Worm (Caenorhabditis elegans) whole organism, L1 larva: ENCODE measurements around the gene F44E2.4.
A peak's percentile ranks its signal among the peaks of the same experiment; 100 is the strongest.

Source experiments
- C16A3.4 ChIP-seq: fragments of 150-350 bp; optimal IDR thresholded peaks from 2 replicates; lab custom pipeline; 2014; ENCODE audit warnings: missing biosample characterization, missing genetic modification characterization
- Y116A8C.19 ChIP-seq: sonication (generic microtip); optimal IDR thresholded peaks from 2 replicates; lab custom pipeline; 2016; ENCODE audit warnings: missing compliant biosample characterization, missing genetic modification characterization, borderline replicate concordance
- aly-2 ChIP-seq: fragments of 150-350 bp; optimal IDR thresholded peaks from 2 replicates; lab custom pipeline; 2014; ENCODE audit warnings: missing biosample characterization, missing genetic modification characterization
- ceh-63 ChIP-seq: fragments of 200-800 bp; sonication (Bioruptor generic); optimal IDR thresholded peaks from 2 replicates; lab custom pipeline; 2018; ENCODE audit warnings: mild to moderate bottlenecking, missing genetic modification characterization, missing compliant biosample characterization
- ceh-8 ChIP-seq: fragments of 200-800 bp; sonication (Bioruptor generic); optimal IDR thresholded peaks from 2 replicates; lab custom pipeline; 2018; ENCODE audit warnings: mild to moderate bottlenecking, missing genetic modification characterization, moderate library complexity, missing compliant biosample characterization
- ceh-82 ChIP-seq, 3 experiments: fragments of 150-350 bp in 1 of 3; sonication (generic microtip) in 2 of 3; optimal IDR thresholded peaks; 2 replicates each; lab custom pipeline; 2014 to 2017; ENCODE audit warnings: missing biosample characterization in 3 of 3, missing genetic modification characterization in 3 of 3
- dpl-1 ChIP-seq, 3 experiments: fragments of 150-350 bp in 2 of 3; sonication (generic microtip) in 1 of 3; optimal IDR thresholded peaks; 2 replicates each; lab custom pipeline; 2014 to 2017; ENCODE audit warnings: missing biosample characterization in 3 of 3, missing genetic modification characterization in 3 of 3, missing genetic modification reagents in 3 of 3
- efl-1 ChIP-seq, 4 experiments: fragments of 150-350 bp; optimal IDR thresholded peaks in 3 of 4; peaks in 1 of 4; 1 replicate in 1 of 4; 2 replicates in 3 of 4; lab custom pipeline; 2014; ENCODE audit warnings: missing biosample characterization in 2 of 4, missing genetic modification characterization in 2 of 4, missing genetic modification reagents in 2 of 4
- egl-13 ChIP-seq: sonication (generic microtip); optimal IDR thresholded peaks from 2 replicates; lab custom pipeline; 2016; ENCODE audit warnings: missing genotype, missing genetic modification reagents, missing genetic modification characterization, missing compliant biosample characterization
- egl-27 ChIP-seq, 2 experiments: fragments of 150-350 bp in 1 of 2; sonication (generic microtip); optimal IDR thresholded peaks; 3 replicates each; lab custom pipeline; 2017 to 2018; ENCODE audit warnings: missing biosample characterization in 2 of 2, missing genetic modification characterization in 2 of 2, missing genetic modification reagents in 2 of 2
- fkh-10 ChIP-seq: sonication (generic microtip); optimal IDR thresholded peaks from 2 replicates; lab custom pipeline; 2017; ENCODE audit warnings: missing biosample characterization, missing genetic modification reagents, missing genetic modification characterization
- fos-1 ChIP-seq: fragments of 150-350 bp; optimal IDR thresholded peaks from 2 replicates; lab custom pipeline; 2014; ENCODE audit warnings: missing biosample characterization, missing genetic modification characterization
- hpl-2 ChIP-seq: fragments of 150-350 bp; optimal IDR thresholded peaks from 2 replicates; lab custom pipeline; 2014; ENCODE audit warnings: missing biosample characterization, missing genetic modification reagents, missing genetic modification characterization
- irx-1 ChIP-seq: sonication (generic microtip); optimal IDR thresholded peaks from 2 replicates; lab custom pipeline; 2016; ENCODE audit warnings: missing genetic modification characterization, missing compliant biosample characterization
- isw-1 ChIP-seq: fragments of 200-800 bp; sonication (Bioruptor generic); IDR thresholded peaks from 2 replicates; pipeline ENCODE4 v1.3.6; 2022; ENCODE audit warnings: missing genetic modification characterization, missing compliant biosample characterization
- jun-1 ChIP-seq: fragments of 150-350 bp; optimal IDR thresholded peaks from 2 replicates; lab custom pipeline; 2014; ENCODE audit warnings: missing biosample characterization, missing genetic modification reagents, missing genetic modification characterization
- lin-14 ChIP-seq: fragments of 200-800 bp; sonication (Bioruptor generic); optimal IDR thresholded peaks from 2 replicates; lab custom pipeline; 2018; ENCODE audit warnings: mild to moderate bottlenecking, missing genetic modification characterization, moderate library complexity, missing compliant biosample characterization
- lin-15B ChIP-seq: fragments of 150-350 bp; sonication (generic microtip); optimal IDR thresholded peaks from 3 replicates; lab custom pipeline; 2014; ENCODE audit warnings: missing biosample characterization, missing genetic modification characterization
- mab-9 ChIP-seq: fragments of 200-800 bp; sonication (Bioruptor generic); IDR thresholded peaks from 2 replicates; pipeline ENCODE4 v1.3.6; 2022; ENCODE audit warnings: missing genetic modification reagents, missing genetic modification characterization, missing compliant biosample characterization
- mdl-1 ChIP-seq, 2 experiments: fragments of 150-350 bp; optimal IDR thresholded peaks; 2 replicates each; lab custom pipeline; 2014 to 2017; ENCODE audit warnings: missing biosample characterization in 2 of 2, missing genetic modification characterization in 2 of 2, inconsistent platforms in 1 of 2
- mep-1 ChIP-seq: fragments of 150-350 bp; optimal IDR thresholded peaks from 2 replicates; lab custom pipeline; 2014; ENCODE audit warnings: missing biosample characterization, missing genetic modification characterization
- nhr-237 ChIP-seq: fragments of 150-350 bp; optimal IDR thresholded peaks from 2 replicates; lab custom pipeline; 2014; ENCODE audit warnings: missing biosample characterization, missing genetic modification characterization
- nhr-47 ChIP-seq: sonication (generic microtip); optimal IDR thresholded peaks from 2 replicates; lab custom pipeline; 2016; ENCODE audit warnings: mild to moderate bottlenecking, missing genetic modification characterization, moderate library complexity, missing compliant biosample characterization
- nhr-71 ChIP-seq: sonication (generic microtip); optimal IDR thresholded peaks from 2 replicates; lab custom pipeline; 2016; ENCODE audit warnings: mild to moderate bottlenecking, missing genetic modification characterization, moderate library complexity, missing compliant biosample characterization
- nhr-76 ChIP-seq: sonication (generic microtip); optimal IDR thresholded peaks from 2 replicates; lab custom pipeline; 2017; ENCODE audit warnings: missing biosample characterization, missing genetic modification characterization
- nhr-84 ChIP-seq: sonication (generic microtip); optimal IDR thresholded peaks from 2 replicates; lab custom pipeline; 2017; ENCODE audit warnings: missing biosample characterization, missing genetic modification characterization
- pag-3 ChIP-seq: sonication (generic microtip); optimal IDR thresholded peaks from 2 replicates; lab custom pipeline; 2017; ENCODE audit warnings: missing genetic modification characterization, mild to moderate bottlenecking, missing compliant biosample characterization, antibody characterized with exemption, borderline replicate concordance; ENCODE audit not compliant: insufficient read depth
- pax-3 ChIP-seq: fragments of 200-800 bp; sonication (Bioruptor generic); optimal IDR thresholded peaks from 2 replicates; lab custom pipeline; 2018; ENCODE audit warnings: mild to moderate bottlenecking, missing genetic modification characterization, moderate library complexity, missing compliant biosample characterization
- rnt-1 ChIP-seq: sonication (generic microtip); optimal IDR thresholded peaks from 2 replicates; lab custom pipeline; 2016; ENCODE audit warnings: mild to moderate bottlenecking, missing genetic modification characterization, moderate library complexity, missing compliant biosample characterization
- skn-1 ChIP-seq: fragments of 150-350 bp; optimal IDR thresholded peaks from 2 replicates; lab custom pipeline; 2014; ENCODE audit warnings: missing biosample characterization, missing genetic modification characterization
- snu-23 ChIP-seq: sonication (generic microtip); optimal IDR thresholded peaks from 2 replicates; lab custom pipeline; 2016; ENCODE audit warnings: missing genetic modification characterization, missing compliant biosample characterization
- sox-4 ChIP-seq: sonication (generic microtip); optimal IDR thresholded peaks from 2 replicates; lab custom pipeline; 2016; ENCODE audit warnings: missing genetic modification characterization, missing compliant biosample characterization
- sptf-1 ChIP-seq: fragments of 150-350 bp; optimal IDR thresholded peaks from 2 replicates; lab custom pipeline; 2014; ENCODE audit warnings: missing biosample characterization, missing genetic modification characterization
- sup-37 ChIP-seq: fragments of 200-800 bp; sonication (Bioruptor generic); optimal IDR thresholded peaks from 2 replicates; lab custom pipeline; 2018; ENCODE audit warnings: mild to moderate bottlenecking, missing genetic modification characterization, missing compliant biosample characterization
- swsn-7 ChIP-seq: sonication (generic microtip); optimal IDR thresholded peaks from 2 replicates; lab custom pipeline; 2016; ENCODE audit warnings: missing genetic modification characterization, missing compliant biosample characterization
- tbx-2 ChIP-seq: sonication (generic microtip); optimal IDR thresholded peaks from 2 replicates; lab custom pipeline; 2016; ENCODE audit warnings: missing genetic modification characterization, missing compliant biosample characterization
- unc-130 ChIP-seq: fragments of 150-350 bp; optimal IDR thresholded peaks from 2 replicates; lab custom pipeline; 2017; ENCODE audit warnings: missing biosample characterization, missing genetic modification characterization, inconsistent platforms
- unc-30 ChIP-seq: sonication (generic microtip); optimal IDR thresholded peaks from 2 replicates; lab custom pipeline; 2017; ENCODE audit warnings: missing biosample characterization, missing genetic modification characterization
- unc-62 ChIP-seq: fragments of 150-350 bp; optimal IDR thresholded peaks from 2 replicates; lab custom pipeline; 2014; ENCODE audit warnings: missing biosample characterization, missing genetic modification reagents, missing genetic modification characterization
- unc-86 ChIP-seq: sonication (generic microtip); optimal IDR thresholded peaks from 2 replicates; lab custom pipeline; 2016; ENCODE audit warnings: missing genetic modification characterization, missing compliant biosample characterization
- vab-15 ChIP-seq: sonication (generic microtip); optimal IDR thresholded peaks from 2 replicates; lab custom pipeline; 2017; ENCODE audit warnings: missing genotype, mild to moderate bottlenecking, missing genetic modification characterization, missing compliant biosample characterization
- xbp-1 ChIP-seq: sonication (generic microtip); optimal IDR thresholded peaks from 2 replicates; lab custom pipeline; 2016; ENCODE audit warnings: missing genetic modification characterization, missing compliant biosample characterization
- zag-1 ChIP-seq: fragments of 150-350 bp; optimal IDR thresholded peaks from 2 replicates; lab custom pipeline; 2014; ENCODE audit warnings: missing biosample characterization, missing genetic modification characterization
- zip-4 ChIP-seq: fragments of 200-800 bp; sonication (Bioruptor generic); optimal IDR thresholded peaks from 2 replicates; lab custom pipeline; 2018; ENCODE audit warnings: mild to moderate bottlenecking, missing genetic modification characterization, moderate library complexity, missing compliant biosample characterization
- ztf-11 ChIP-seq, 2 experiments: sonication (generic microtip); optimal IDR thresholded peaks; 2 replicates each; lab custom pipeline; 2016 to 2017; ENCODE audit warnings: missing genetic modification characterization in 2 of 2, missing biosample characterization in 1 of 2, missing compliant biosample characterization in 1 of 2

F44E2.4 gene

DNA sequence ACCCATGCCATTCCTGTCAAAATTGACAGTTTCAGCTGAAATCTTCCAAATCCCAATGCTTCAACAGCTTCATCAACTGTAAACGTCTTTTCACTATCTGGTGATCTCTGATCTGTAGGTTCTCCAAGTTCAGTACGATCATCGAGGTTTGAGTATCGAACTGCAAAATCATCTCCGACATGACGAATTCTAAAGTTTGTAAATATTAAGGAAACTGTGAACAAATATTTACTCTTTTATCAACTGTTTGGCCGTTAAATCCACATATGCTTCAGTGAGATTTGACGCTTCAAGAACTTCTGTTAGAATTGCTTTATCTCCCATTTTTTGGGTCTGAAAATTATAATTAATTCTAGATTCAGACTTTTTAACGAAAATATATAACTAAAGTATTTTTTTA lies 46.9 kb upstream of the F44E2.4 start, which contains the start of gene svop-1:
Gene svop-1, minus strand, starts transcription at position 339 of the 400 bp plus-strand sequence.
- TF ChIP-seq efl-1 (optimal IDR thresholded peaks at IDR 0.05; lab: Kevin White, UChicago) = no peak
- TF ChIP-seq efl-1 (GFP tag; optimal IDR thresholded peaks at IDR 0.05 in 1 of 2; lab: Kevin White, UChicago) = peak in 1 of 2 experiments; percentile 63
- TF ChIP-seq unc-30 (tag; lab: Kevin White, UChicago) = no peak

DNA sequence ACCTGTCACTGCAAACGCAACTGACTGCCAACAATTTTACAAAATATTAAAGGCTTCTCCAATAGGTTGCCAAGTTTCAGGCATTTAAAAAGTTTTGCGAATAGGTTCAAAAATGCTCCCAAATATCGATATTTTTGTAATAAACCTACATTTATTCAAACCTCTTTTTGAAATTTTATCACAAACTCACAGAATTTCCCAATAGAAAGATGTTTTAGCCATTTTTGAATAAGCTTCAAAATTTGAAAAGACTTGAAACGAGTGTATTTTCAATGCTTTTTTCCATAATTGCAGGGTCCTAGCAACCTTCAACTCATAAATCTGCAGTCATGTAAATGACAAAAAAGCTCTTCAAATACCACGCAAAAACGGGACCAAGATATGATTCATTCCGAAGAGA lies 44.1 kb upstream of the F44E2.4 start:
- TF ChIP-seq sox-4 (tag; lab: Kevin White, UChicago) (no peak), unc-62 (GFP tag; lab: Kevin White, UChicago) (no peak), mep-1 (tag; lab: Kevin White, UChicago) (no peak), tbx-2 (tag; lab: Kevin White, UChicago) (no peak), nhr-84 (no peak), pax-3 (tag; lab: Kevin White, UChicago) (no peak), vab-15 (tag; lab: Kevin White, UChicago) (no peak), swsn-7 (no peak), nhr-71 (tag; lab: Kevin White, UChicago) (no peak), zip-4 (GFP tag; lab: Kevin White, UChicago) (no peak), mdl-1 (tag; optimal IDR thresholded peaks at IDR 0.05; lab: Kevin White, UChicago) (no peak), xbp-1 (tag; lab: Kevin White, UChicago) (no peak), lin-15B (tag; lab: Kevin White, UChicago) (no peak), fos-1 (no peak), nhr-76 (tag; lab: Kevin White, UChicago) (no peak), irx-1 (tag; lab: Kevin White, UChicago) (no peak)

DNA sequence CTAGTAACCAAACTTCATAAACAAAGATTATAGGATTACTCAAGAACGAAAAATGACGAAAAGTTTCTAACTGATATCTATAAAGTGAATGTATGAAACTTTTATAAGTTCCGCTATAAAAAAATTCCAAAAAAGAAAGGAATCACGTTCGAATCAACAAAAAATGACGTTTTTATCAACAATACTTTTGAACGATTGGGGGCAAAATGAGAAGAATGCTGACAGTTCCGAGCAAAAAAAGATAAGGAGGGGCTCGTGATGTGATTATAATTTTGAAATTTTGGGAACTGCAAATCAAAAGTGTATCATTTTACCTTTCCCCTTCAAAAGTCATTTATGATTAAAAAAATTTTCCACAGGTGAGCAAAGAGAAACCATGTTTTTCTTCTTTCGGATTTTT lies 40.7 kb upstream of the F44E2.4 start:
- TF ChIP-seq dpl-1 (GFP tag; optimal IDR thresholded peaks at IDR 0.05; lab: Kevin White, UChicago) (no peak), C16A3.4 (tag; lab: Kevin White, UChicago) (no peak), pag-3 (tag; lab: Kevin White, UChicago) (no peak), hpl-2 (GFP tag; lab: Kevin White, UChicago) (no peak), mab-9 (GFP tag; lab: Robert Waterston, UW) (no peak), egl-27 (tag; optimal IDR thresholded peaks at IDR 0.05; lab: Kevin White, UChicago) (no peak), unc-86 (tag; lab: Kevin White, UChicago) (no peak), rnt-1 (tag; lab: Kevin White, UChicago) (no peak), nhr-71 (tag; lab: Kevin White, UChicago) (no peak), zag-1 (tag; lab: Kevin White, UChicago) (no peak), nhr-47 (no peak), skn-1 (tag; lab: Kevin White, UChicago) (no peak), snu-23 (GFP tag; lab: Kevin White, UChicago) (no peak), isw-1 (no peak), sptf-1 (tag; lab: Kevin White, UChicago) (no peak), ceh-8 (GFP tag; lab: Kevin White, UChicago) (no peak), Y116A8C.19 (no peak), aly-2 (tag; lab: Kevin White, UChicago) (no peak), nhr-237 (tag; lab: Kevin White, UChicago) (no peak), unc-130 (tag; lab: Kevin White, UChicago) (no peak)

DNA sequence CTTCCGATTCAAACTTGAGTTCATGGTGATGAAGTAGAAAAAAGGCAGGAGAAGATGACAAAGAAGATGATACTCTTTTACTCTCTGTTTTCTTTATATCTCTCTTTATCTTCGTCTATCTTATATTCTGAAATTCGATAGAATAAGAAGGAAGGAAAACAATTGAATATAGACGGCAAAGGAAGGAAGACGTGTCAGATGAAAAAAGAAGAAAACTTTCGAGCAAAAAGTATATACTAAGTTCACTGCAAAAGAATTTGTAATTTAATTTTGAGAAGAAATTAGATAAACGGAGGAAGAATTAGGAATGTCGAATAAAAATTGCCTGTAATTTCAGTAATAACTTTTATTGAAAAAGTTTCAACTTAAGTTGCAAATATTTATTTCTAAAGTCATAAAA lies 38.8 kb upstream of the F44E2.4 start, which contains the start of gene K01F9.2:
Gene K01F9.2, minus strand, starts transcription at position 127 of the 400 bp plus-strand sequence.
- TF ChIP-seq egl-13 (tag; lab: Kevin White, UChicago) = no peak
- no peak for TF ChIP-seq ceh-82 (tag; optimal IDR thresholded peaks at IDR 0.05; lab: Kevin White, UChicago)
- TF ChIP-seq jun-1 (tag; lab: Kevin White, UChicago) = no peak
- TF ChIP-seq mdl-1 (tag; optimal IDR thresholded peaks at IDR 0.05; lab: Kevin White, UChicago) = no peak
- no peak for TF ChIP-seq sup-37 (GFP tag; lab: Kevin White, UChicago)
- TF ChIP-seq mab-9 (GFP tag; lab: Robert Waterston, UW) = no peak
- TF ChIP-seq ztf-11 (tag; optimal IDR thresholded peaks at IDR 0.05; lab: Kevin White, UChicago) = no peak
- peak; percentile 49 for TF ChIP-seq lin-14 (GFP tag; lab: Kevin White, UChicago)
- peak; percentile 93 for TF ChIP-seq fkh-10
- TF ChIP-seq ceh-63 (GFP tag; lab: Kevin White, UChicago) = no peak
- TF ChIP-seq, all 84 proteins: peak for 2
